Worm (Caenorhabditis elegans) whole organism, L1 larva: ENCODE measurements around the gene F47F2.3.
A peak's percentile ranks its signal among the peaks of the same experiment; 100 is the strongest.

Experiments used
- C16A3.4 ChIP-seq: fragments of 150-350 bp; optimal IDR thresholded peaks from 2 replicates; lab custom pipeline; 2014; ENCODE audit warnings: missing biosample characterization, missing genetic modification characterization
- C34B4.2 ChIP-seq: sonication (generic microtip); optimal IDR thresholded peaks from 2 replicates; lab custom pipeline; 2017; ENCODE audit warnings: mild to moderate bottlenecking, missing genetic modification characterization, missing compliant biosample characterization
- F16B12.6 ChIP-seq: fragments of 150-350 bp; optimal IDR thresholded peaks from 2 replicates; lab custom pipeline; 2014; ENCODE audit warnings: missing biosample characterization, missing genetic modification characterization
- alr-1 ChIP-seq: fragments of 200-800 bp; sonication (Bioruptor generic); optimal IDR thresholded peaks from 2 replicates; lab custom pipeline; 2018; ENCODE audit warnings: borderline replicate concordance, mild to moderate bottlenecking, missing genetic modification characterization, missing compliant biosample characterization
- ama-1 ChIP-seq: fragments of 150-350 bp; optimal IDR thresholded peaks from 2 replicates; lab custom pipeline; 2014
- ceh-63 ChIP-seq: fragments of 200-800 bp; sonication (Bioruptor generic); optimal IDR thresholded peaks from 2 replicates; lab custom pipeline; 2018; ENCODE audit warnings: mild to moderate bottlenecking, missing genetic modification characterization, missing compliant biosample characterization
- ceh-82 ChIP-seq, 3 experiments: fragments of 150-350 bp in 1 of 3; sonication (generic microtip) in 2 of 3; optimal IDR thresholded peaks; 2 replicates each; lab custom pipeline; 2014 to 2017; ENCODE audit warnings: missing biosample characterization in 3 of 3, missing genetic modification characterization in 3 of 3
- ceh-88 ChIP-seq: fragments of 200-800 bp; sonication (Bioruptor generic); IDR thresholded peaks from 2 replicates; pipeline ENCODE4 v1.3.6; 2022; ENCODE audit warnings: missing genetic modification characterization, missing compliant biosample characterization
- ceh-90 ChIP-seq: sonication (generic microtip); optimal IDR thresholded peaks from 2 replicates; lab custom pipeline; 2016; ENCODE audit warnings: missing genetic modification characterization, missing compliant biosample characterization
- efl-1 ChIP-seq, 4 experiments: fragments of 150-350 bp; optimal IDR thresholded peaks in 3 of 4; peaks in 1 of 4; 1 replicate in 1 of 4; 2 replicates in 3 of 4; lab custom pipeline; 2014; ENCODE audit warnings: missing biosample characterization in 2 of 4, missing genetic modification characterization in 2 of 4, missing genetic modification reagents in 2 of 4
- egl-27 ChIP-seq, 2 experiments: fragments of 150-350 bp in 1 of 2; sonication (generic microtip); optimal IDR thresholded peaks; 3 replicates each; lab custom pipeline; 2017 to 2018; ENCODE audit warnings: missing biosample characterization in 2 of 2, missing genetic modification characterization in 2 of 2, missing genetic modification reagents in 2 of 2
- elt-3 ChIP-seq, 6 experiments: fragments of 150-350 bp in 1 of 6; sonication (generic microtip); optimal IDR thresholded peaks; 2 replicates each; lab custom pipeline; 2017 to 2018; ENCODE audit warnings: missing biosample characterization in 6 of 6, missing genetic modification characterization in 6 of 6, inconsistent platforms in 1 of 6
- fkh-10 ChIP-seq: sonication (generic microtip); optimal IDR thresholded peaks from 2 replicates; lab custom pipeline; 2017; ENCODE audit warnings: missing biosample characterization, missing genetic modification reagents, missing genetic modification characterization
- fkh-8 ChIP-seq: sonication (generic microtip); optimal IDR thresholded peaks from 2 replicates; lab custom pipeline; 2016; ENCODE audit warnings: mild to moderate bottlenecking, missing genetic modification characterization, missing compliant biosample characterization
- hlh-17 ChIP-seq: fragments of 200-800 bp; sonication (Bioruptor generic); optimal IDR thresholded peaks from 2 replicates; lab custom pipeline; 2018; ENCODE audit warnings: missing genetic modification characterization, mild to moderate bottlenecking, missing compliant biosample characterization, moderate library complexity, borderline replicate concordance
- hlh-4 ChIP-seq: sonication (generic microtip); optimal IDR thresholded peaks from 2 replicates; lab custom pipeline; 2016; ENCODE audit warnings: mild to moderate bottlenecking, missing genetic modification characterization, missing compliant biosample characterization
- irx-1 ChIP-seq: sonication (generic microtip); optimal IDR thresholded peaks from 2 replicates; lab custom pipeline; 2016; ENCODE audit warnings: missing genetic modification characterization, missing compliant biosample characterization
- lin-14 ChIP-seq: fragments of 200-800 bp; sonication (Bioruptor generic); optimal IDR thresholded peaks from 2 replicates; lab custom pipeline; 2018; ENCODE audit warnings: mild to moderate bottlenecking, missing genetic modification characterization, moderate library complexity, missing compliant biosample characterization
- lin-15B ChIP-seq: fragments of 150-350 bp; sonication (generic microtip); optimal IDR thresholded peaks from 3 replicates; lab custom pipeline; 2014; ENCODE audit warnings: missing biosample characterization, missing genetic modification characterization
- lin-35 ChIP-seq, 2 experiments: fragments of 150-350 bp; optimal IDR thresholded peaks; 2 replicates each; lab custom pipeline; 2014; ENCODE audit warnings: missing biosample characterization in 2 of 2, missing genetic modification characterization in 2 of 2, missing genetic modification reagents in 2 of 2
- lin-39 ChIP-seq: fragments of 150-350 bp; optimal IDR thresholded peaks from 2 replicates; lab custom pipeline; 2014; ENCODE audit warnings: missing biosample characterization, missing genetic modification reagents, missing genetic modification characterization
- mef-2 ChIP-seq: fragments of 150-350 bp; optimal IDR thresholded peaks from 2 replicates; lab custom pipeline; 2014; ENCODE audit warnings: missing biosample characterization, missing genetic modification characterization
- mep-1 ChIP-seq: fragments of 150-350 bp; optimal IDR thresholded peaks from 2 replicates; lab custom pipeline; 2014; ENCODE audit warnings: missing biosample characterization, missing genetic modification characterization
- nhr-11 ChIP-seq: fragments of 150-350 bp; optimal IDR thresholded peaks from 2 replicates; lab custom pipeline; 2014; ENCODE audit warnings: missing biosample characterization, missing genetic modification characterization
- nhr-237 ChIP-seq: fragments of 150-350 bp; optimal IDR thresholded peaks from 2 replicates; lab custom pipeline; 2014; ENCODE audit warnings: missing biosample characterization, missing genetic modification characterization
- nhr-77 ChIP-seq: fragments of 150-350 bp; optimal IDR thresholded peaks from 2 replicates; lab custom pipeline; 2014; ENCODE audit warnings: missing biosample characterization, missing genetic modification characterization
- pag-3 ChIP-seq: sonication (generic microtip); optimal IDR thresholded peaks from 2 replicates; lab custom pipeline; 2017; ENCODE audit warnings: missing genetic modification characterization, mild to moderate bottlenecking, missing compliant biosample characterization, antibody characterized with exemption, borderline replicate concordance; ENCODE audit not compliant: insufficient read depth
- pax-3 ChIP-seq: fragments of 200-800 bp; sonication (Bioruptor generic); optimal IDR thresholded peaks from 2 replicates; lab custom pipeline; 2018; ENCODE audit warnings: mild to moderate bottlenecking, missing genetic modification characterization, moderate library complexity, missing compliant biosample characterization
- pqm-1 ChIP-seq: sonication (generic microtip); optimal IDR thresholded peaks from 3 replicates; lab custom pipeline; 2017; ENCODE audit warnings: missing biosample characterization, missing genetic modification characterization
- rnt-1 ChIP-seq: sonication (generic microtip); optimal IDR thresholded peaks from 2 replicates; lab custom pipeline; 2016; ENCODE audit warnings: mild to moderate bottlenecking, missing genetic modification characterization, moderate library complexity, missing compliant biosample characterization
- sptf-1 ChIP-seq: fragments of 150-350 bp; optimal IDR thresholded peaks from 2 replicates; lab custom pipeline; 2014; ENCODE audit warnings: missing biosample characterization, missing genetic modification characterization
- sup-37 ChIP-seq: fragments of 200-800 bp; sonication (Bioruptor generic); optimal IDR thresholded peaks from 2 replicates; lab custom pipeline; 2018; ENCODE audit warnings: mild to moderate bottlenecking, missing genetic modification characterization, missing compliant biosample characterization
- swsn-7 ChIP-seq: sonication (generic microtip); optimal IDR thresholded peaks from 2 replicates; lab custom pipeline; 2016; ENCODE audit warnings: missing genetic modification characterization, missing compliant biosample characterization
- tbx-2 ChIP-seq: sonication (generic microtip); optimal IDR thresholded peaks from 2 replicates; lab custom pipeline; 2016; ENCODE audit warnings: missing genetic modification characterization, missing compliant biosample characterization
- unc-30 ChIP-seq: sonication (generic microtip); optimal IDR thresholded peaks from 2 replicates; lab custom pipeline; 2017; ENCODE audit warnings: missing biosample characterization, missing genetic modification characterization
- unc-62 ChIP-seq: fragments of 150-350 bp; optimal IDR thresholded peaks from 2 replicates; lab custom pipeline; 2014; ENCODE audit warnings: missing biosample characterization, missing genetic modification reagents, missing genetic modification characterization
- unc-86 ChIP-seq: sonication (generic microtip); optimal IDR thresholded peaks from 2 replicates; lab custom pipeline; 2016; ENCODE audit warnings: missing genetic modification characterization, missing compliant biosample characterization
- unc-98 ChIP-seq: fragments of 200-800 bp; sonication (Bioruptor generic); IDR thresholded peaks from 2 replicates; pipeline ENCODE4 v1.3.6; 2022; ENCODE audit warnings: missing genetic modification characterization, missing compliant biosample characterization
- zip-4 ChIP-seq: fragments of 200-800 bp; sonication (Bioruptor generic); optimal IDR thresholded peaks from 2 replicates; lab custom pipeline; 2018; ENCODE audit warnings: mild to moderate bottlenecking, missing genetic modification characterization, moderate library complexity, missing compliant biosample characterization

F47F2.3 gene

ce11 chrX:3898255-3899177 is 3.0 kb upstream of the F47F2.3 start:
- TF ChIP-seq efl-1 (optimal IDR thresholded peaks at IDR 0.05; lab: Kevin White, UChicago) (no peak), efl-1 (GFP tag; optimal IDR thresholded peaks at IDR 0.05 in 1 of 2; lab: Kevin White, UChicago) (peak in 1 of 2 experiments; percentile 77), fkh-8 (tag; lab: Kevin White, UChicago) (peak; percentile 23), rnt-1 (tag; lab: Kevin White, UChicago) (peak; percentile 4), unc-30 (peak; percentile 63), lin-14 (peak; percentile 8), zip-4 (GFP tag; lab: Kevin White, UChicago) (no peak), sup-37 (GFP tag; lab: Kevin White, UChicago) (no peak), nhr-237 (tag; lab: Kevin White, UChicago) (no peak), sptf-1 (tag; lab: Kevin White, UChicago) (no peak)
- TF ChIP-seq, all 84 proteins: peak for 5

ce11 chrX:3887595-3887994 is 7.9 kb downstream of the F47F2.3 start:
- no peak for TF ChIP-seq nhr-77
- TF ChIP-seq ama-1 (lab: Kevin White, UChicago) = no peak
- TF ChIP-seq swsn-7 = no peak
- TF ChIP-seq alr-1 (tag; lab: Kevin White, UChicago) = no peak
- no peak for TF ChIP-seq pag-3 (tag; lab: Kevin White, UChicago)
- no peak for TF ChIP-seq lin-15B (tag; lab: Kevin White, UChicago)
- no peak for TF ChIP-seq hlh-17 (GFP tag; lab: Kevin White, UChicago)
- TF ChIP-seq lin-35 (GFP tag; optimal IDR thresholded peaks at IDR 0.05; lab: Kevin White, UChicago) = no peak
- TF ChIP-seq hlh-4 (tag; lab: Kevin White, UChicago) = no peak
- TF ChIP-seq tbx-2 (tag; lab: Kevin White, UChicago) = no peak
- TF ChIP-seq zip-4 (GFP tag; lab: Kevin White, UChicago) = no peak
- no peak for TF ChIP-seq elt-3 (tag; optimal IDR thresholded peaks at IDR 0.05; lab: Kevin White, UChicago)
- no peak for TF ChIP-seq ceh-63 (GFP tag; lab: Kevin White, UChicago)

DNA sequence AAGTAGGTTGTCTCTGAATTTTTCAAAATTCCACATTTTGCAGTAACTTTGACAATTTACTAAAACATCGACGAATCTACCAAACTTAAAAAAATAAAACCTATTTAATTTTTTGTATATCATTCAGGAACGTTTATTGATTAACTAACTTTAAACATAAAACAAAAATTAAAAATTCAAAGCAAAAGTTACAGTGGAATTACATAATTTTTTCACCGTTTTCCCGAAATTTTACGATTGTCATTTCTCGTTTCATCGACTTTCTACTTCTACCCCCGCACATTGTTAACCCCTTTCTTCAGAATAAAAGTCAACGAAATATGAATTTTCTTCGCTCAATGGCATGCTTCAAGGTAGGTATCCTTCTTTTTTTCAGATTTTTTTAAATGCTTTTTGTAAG is 17.2 kb downstream of the F47F2.3 start, which contains the start of gene F47F2.1:
Gene F47F2.1, plus strand, starts transcription at position 301 of the 400 bp plus-strand sequence.
- TF ChIP-seq irx-1 (no peak), ceh-90 (tag; lab: Kevin White, UChicago) (no peak), ceh-82 (tag; optimal IDR thresholded peaks at IDR 0.05; lab: Kevin White, UChicago) (no peak), F16B12.6 (tag; lab: Kevin White, UChicago) (no peak), unc-98 (GFP tag; lab: Robert Waterston, UW) (no peak), lin-39 (tag; lab: Kevin White, UChicago) (no peak), unc-62 (GFP tag; lab: Kevin White, UChicago) (no peak), unc-86 (tag; lab: Kevin White, UChicago) (no peak), alr-1 (tag; lab: Kevin White, UChicago) (no peak), ceh-88 (no peak), C34B4.2 (no peak), nhr-237 (tag; lab: Kevin White, UChicago) (no peak), nhr-11 (tag; lab: Kevin White, UChicago) (no peak)

ce11 chrX:3875714-3876113 is 19.8 kb downstream of the F47F2.3 start:
- TF ChIP-seq tbx-2 (tag; lab: Kevin White, UChicago) (no peak), egl-27 (tag; optimal IDR thresholded peaks at IDR 0.05; lab: Kevin White, UChicago) (no peak), mep-1 (tag; lab: Kevin White, UChicago) (no peak), alr-1 (tag; lab: Kevin White, UChicago) (no peak), lin-14 (peak; percentile 49), fkh-10 (GFP tag; lab: Kevin White, UChicago) (peak; percentile 72), pqm-1 (no peak), C16A3.4 (tag; lab: Kevin White, UChicago) (no peak), F16B12.6 (tag; lab: Kevin White, UChicago) (no peak), pax-3 (tag; lab: Kevin White, UChicago) (no peak), mef-2 (tag; lab: Kevin White, UChicago) (no peak), ceh-63 (GFP tag; lab: Kevin White, UChicago) (no peak)
- TF ChIP-seq, all 84 proteins: peak for 2
